Fruit fly (Drosophila melanogaster) whole organism, embryonic: Measurements from ENCODE around the gene CG3348.

ENCODE experiments used
- Blimp-1 ChIP-seq: fragments of 200-800 bp; sonication (Bioruptor generic); optimal IDR thresholded peaks from 3 replicates; lab custom pipeline; 2018; ENCODE audit warnings: missing biosample characterization, missing genetic modification characterization, mild to moderate bottlenecking, moderate library complexity, missing genetic modification reagents
- CG10959 ChIP-seq: fragments of 200-800 bp; sonication (Bioruptor generic); IDR thresholded peaks from 2 replicates; pipeline ENCODE4 v1.3.6; 2022; ENCODE audit warnings: missing biosample characterization, missing genetic modification characterization
- CG11560 ChIP-seq: fragments of 200-800 bp; sonication (Bioruptor generic); IDR thresholded peaks from 3 replicates; pipeline ENCODE4 v1.3.6; 2022; ENCODE audit warnings: missing biosample characterization, missing genetic modification characterization
- CG1233 ChIP-seq: fragments of 200-800 bp; sonication (Bioruptor generic); optimal IDR thresholded peaks from 4 replicates; lab custom pipeline; 2018; ENCODE audit warnings: missing biosample characterization, mild to moderate bottlenecking, missing genetic modification characterization
- CG12769 ChIP-seq: fragments of 200-800 bp; sonication (Bioruptor generic); optimal IDR thresholded peaks from 2 replicates; lab custom pipeline; 2019; ENCODE audit warnings: missing biosample characterization, mild to moderate bottlenecking, missing genetic modification characterization, moderate library complexity
- CG14014 ChIP-seq: fragments of 200-800 bp; sonication (Bioruptor generic); IDR thresholded peaks from 2 replicates; pipeline ENCODE4 v1.3.6; 2022; ENCODE audit warnings: missing biosample characterization, missing genetic modification characterization
- CG14860 ChIP-seq: fragments of 200-800 bp; sonication (Bioruptor generic); IDR thresholded peaks from 3 replicates; pipeline ENCODE4 v1.3.6; 2022; ENCODE audit warnings: missing biosample characterization, missing genetic modification characterization; ENCODE audit not compliant: partially characterized antibody
- CG1603 ChIP-seq: fragments of 200-800 bp; sonication (Bioruptor generic); optimal IDR thresholded peaks from 2 replicates; lab custom pipeline; 2019; ENCODE audit warnings: missing biosample characterization, mild to moderate bottlenecking, missing genetic modification characterization, moderate library complexity
- CG18011 ChIP-seq: fragments of 200-800 bp; sonication (Bioruptor generic); optimal IDR thresholded peaks from 2 replicates; lab custom pipeline; 2017; ENCODE audit warnings: missing biosample characterization, missing genetic modification characterization, mild to moderate bottlenecking, moderate library complexity, missing genotype
- CG31441 ChIP-seq: fragments of 200-800 bp; sonication (Bioruptor generic); IDR thresholded peaks from 2 replicates; pipeline ENCODE4 v1.3.6; 2022; ENCODE audit warnings: missing biosample characterization, missing genetic modification characterization
- CG3838 ChIP-seq: fragments of 200-800 bp; sonication (Bioruptor generic); optimal IDR thresholded peaks from 3 replicates; lab custom pipeline; 2016; ENCODE audit warnings: missing biosample characterization, missing genetic modification characterization
- CG4328 ChIP-seq: fragments of 200-800 bp; sonication (Bioruptor generic); optimal IDR thresholded peaks from 3 replicates; lab custom pipeline; 2017; ENCODE audit warnings: missing biosample characterization, missing genetic modification reagents, missing genetic modification characterization
- CG4404 ChIP-seq: fragments of 200-800 bp; sonication (Bioruptor generic); IDR thresholded peaks from 2 replicates; pipeline ENCODE4 v1.3.6; 2022; ENCODE audit warnings: missing biosample characterization, missing genetic modification characterization
- CG4617 ChIP-seq: fragments of 200-800 bp; sonication (Bioruptor generic); optimal IDR thresholded peaks from 3 replicates; lab custom pipeline; 2016; ENCODE audit warnings: missing biosample characterization, missing genetic modification characterization, borderline replicate concordance
- CG5245 ChIP-seq: fragments of 200-800 bp; sonication (Bioruptor generic); optimal IDR thresholded peaks from 3 replicates; lab custom pipeline; 2016; ENCODE audit warnings: missing biosample characterization, missing genetic modification characterization
- CG6791 ChIP-seq: fragments of 200-800 bp; sonication (Bioruptor generic); IDR thresholded peaks from 3 replicates; pipeline ENCODE4 v1.3.6; 2022; ENCODE audit warnings: missing biosample characterization, missing genetic modification characterization; ENCODE audit not compliant: partially characterized antibody
- CG7745 ChIP-seq: fragments of 200-800 bp; sonication (Bioruptor generic); optimal IDR thresholded peaks from 2 replicates; lab custom pipeline; 2018; ENCODE audit warnings: missing biosample characterization, mild to moderate bottlenecking, missing genetic modification characterization, moderate library complexity
- CG8089 ChIP-seq: fragments of 200-800 bp; sonication (Bioruptor generic); optimal IDR thresholded peaks from 3 replicates; lab custom pipeline; 2016; ENCODE audit warnings: missing biosample characterization, missing genetic modification characterization
- CG8290 ChIP-seq, 3 experiments: fragments of 200-800 bp; sonication (Bioruptor generic); optimal IDR thresholded peaks; 2 replicates each; lab custom pipeline; 2016 to 2019; ENCODE audit warnings: missing biosample characterization in 3 of 3, missing genetic modification characterization in 3 of 3, mild to moderate bottlenecking in 2 of 3, moderate library complexity in 1 of 3
- Drgx ChIP-seq: fragments of 200-800 bp; sonication (Bioruptor generic); IDR thresholded peaks from 2 replicates; pipeline ENCODE4 v1.3.6; 2022; ENCODE audit warnings: missing biosample characterization, missing genetic modification characterization
- Ets97D ChIP-seq: fragments of 200-800 bp; sonication (Bioruptor generic); optimal IDR thresholded peaks from 3 replicates; lab custom pipeline; 2016; ENCODE audit warnings: missing biosample characterization, missing genetic modification characterization
- Fer1 ChIP-seq: fragments of 200-800 bp; sonication (Bioruptor generic); optimal IDR thresholded peaks from 2 replicates; lab custom pipeline; 2017; ENCODE audit warnings: missing biosample characterization, mild to moderate bottlenecking, missing genetic modification characterization
- HLH4C ChIP-seq: fragments of 200-800 bp; sonication (Bioruptor generic); IDR thresholded peaks from 3 replicates; pipeline ENCODE4 v1.3.6; 2022; ENCODE audit warnings: missing biosample characterization, missing genetic modification characterization; ENCODE audit not compliant: partially characterized antibody
- HmgZ ChIP-seq: fragments of 200-800 bp; sonication (Bioruptor generic); optimal IDR thresholded peaks from 2 replicates; lab custom pipeline; 2018; ENCODE audit warnings: missing biosample characterization, mild to moderate bottlenecking, missing genetic modification characterization
- Mes4 ChIP-seq: fragments of 200-800 bp; sonication (Bioruptor generic); optimal IDR thresholded peaks from 2 replicates; lab custom pipeline; 2016; ENCODE audit warnings: missing biosample characterization, missing genetic modification characterization
- NFAT ChIP-seq: fragments of 200-800 bp; sonication (Bioruptor generic); IDR thresholded peaks from 2 replicates; pipeline ENCODE4 v1.3.6; 2022; ENCODE audit warnings: missing biosample characterization, missing genetic modification characterization
- Rx ChIP-seq: fragments of 200-800 bp; sonication (Bioruptor generic); IDR thresholded peaks from 2 replicates; pipeline ENCODE4 v1.3.6; 2022; ENCODE audit warnings: missing biosample characterization, missing genetic modification characterization
- Six4 ChIP-seq: fragments of 200-800 bp; sonication (Bioruptor generic); optimal IDR thresholded peaks from 2 replicates; lab custom pipeline; 2016; ENCODE audit warnings: missing biosample characterization, missing genetic modification characterization
- ase ChIP-seq: fragments of 200-800 bp; sonication (Bioruptor generic); IDR thresholded peaks from 3 replicates; pipeline ENCODE4 v1.3.6; 2022; ENCODE audit warnings: missing biosample characterization, missing genetic modification characterization
- ato ChIP-seq: fragments of 200-800 bp; sonication (Bioruptor generic); IDR thresholded peaks from 2 replicates; pipeline ENCODE4 v1.3.6; 2022; ENCODE audit warnings: missing biosample characterization, missing genetic modification characterization; ENCODE audit not compliant: partially characterized antibody
- bcd ChIP-seq: fragments of 200-800 bp; sonication (Bioruptor generic); optimal IDR thresholded peaks from 2 replicates; lab custom pipeline; 2017; ENCODE audit warnings: missing biosample characterization, mild to moderate bottlenecking, missing genetic modification characterization
- chinmo ChIP-seq: fragments of 200-800 bp; sonication (Bioruptor generic); IDR thresholded peaks from 4 replicates; pipeline ENCODE4 v1.3.6; 2022; ENCODE audit warnings: missing biosample characterization, missing genetic modification characterization; ENCODE audit not compliant: partially characterized antibody
- chn ChIP-seq: fragments of 200-800 bp; sonication (Bioruptor generic); optimal IDR thresholded peaks from 2 replicates; lab custom pipeline; 2016; ENCODE audit warnings: missing biosample characterization, missing genetic modification characterization
- croc ChIP-seq: fragments of 200-800 bp; sonication (Bioruptor generic); conservative IDR thresholded peaks from 3 replicates; pipeline ENCODE4 v1.3.6; 2022; ENCODE audit warnings: missing biosample characterization, missing genetic modification characterization
- cwo ChIP-seq: fragments of 200-800 bp; sonication (Bioruptor generic); optimal IDR thresholded peaks from 3 replicates; lab custom pipeline; 2017; ENCODE audit warnings: missing biosample characterization, missing genetic modification characterization, mild to moderate bottlenecking, moderate library complexity, missing genetic modification reagents
- da ChIP-seq: fragments of 200-800 bp; sonication (Bioruptor generic); optimal IDR thresholded peaks from 2 replicates; lab custom pipeline; 2016; ENCODE audit warnings: missing biosample characterization, missing genetic modification characterization
- dan ChIP-seq: fragments of 200-800 bp; sonication (Bioruptor generic); IDR thresholded peaks from 2 replicates; pipeline ENCODE4 v1.3.6; 2022; ENCODE audit warnings: missing biosample characterization, missing genetic modification characterization
- dpn ChIP-seq, 2 experiments: fragments of 200-800 bp; sonication (Bioruptor generic); optimal IDR thresholded peaks; 3 replicates each; lab custom pipeline; 2016; ENCODE audit warnings: missing biosample characterization in 2 of 2, missing genetic modification characterization in 2 of 2
- fru ChIP-seq: fragments of >200 bp; optimal IDR thresholded peaks from 2 replicates; lab custom pipeline; 2017
- gfzf ChIP-seq: fragments of 200-800 bp; sonication (Bioruptor generic); optimal IDR thresholded peaks from 2 replicates; lab custom pipeline; 2016; ENCODE audit warnings: missing biosample characterization, mild to moderate bottlenecking, missing genetic modification characterization, moderate library complexity
- her ChIP-seq: fragments of 200-800 bp; sonication (Bioruptor generic); optimal IDR thresholded peaks from 2 replicates; lab custom pipeline; 2016; ENCODE audit warnings: missing biosample characterization, missing genetic modification characterization
- pros ChIP-seq: fragments of 200-800 bp; sonication (Bioruptor generic); optimal IDR thresholded peaks from 3 replicates; lab custom pipeline; 2019; ENCODE audit warnings: missing biosample characterization, mild to moderate bottlenecking, missing genetic modification characterization, moderate library complexity
- ranshi ChIP-seq: fragments of 200-800 bp; sonication (Bioruptor generic); IDR thresholded peaks from 2 replicates; pipeline ENCODE4 v1.3.6; 2022; ENCODE audit warnings: missing biosample characterization, missing genetic modification characterization
- run ChIP-seq: fragments of 200-800 bp; sonication (Bioruptor generic); optimal IDR thresholded peaks from 3 replicates; lab custom pipeline; 2018; ENCODE audit warnings: missing biosample characterization, mild to moderate bottlenecking, missing genetic modification characterization
- sim ChIP-seq: fragments of 200-800 bp; sonication (Bioruptor generic); IDR thresholded peaks from 2 replicates; pipeline ENCODE4 v1.3.6; 2022; ENCODE audit warnings: missing biosample characterization, missing genetic modification characterization
- ssp ChIP-seq: fragments of 200-800 bp; sonication (Bioruptor generic); IDR thresholded peaks from 2 replicates; pipeline ENCODE4 v1.3.6; 2022; ENCODE audit warnings: missing biosample characterization, missing genetic modification characterization
- vvl ChIP-seq: fragments of 200-800 bp; sonication (Bioruptor generic); IDR thresholded peaks from 2 replicates; pipeline ENCODE4 v1.3.6; 2022; ENCODE audit warnings: missing biosample characterization, missing genetic modification characterization
- wdn ChIP-seq: fragments of 200-800 bp; sonication (Bioruptor generic); IDR thresholded peaks from 2 replicates; pipeline ENCODE4 v1.3.6; 2022; ENCODE audit warnings: missing biosample characterization, missing genetic modification characterization
- wor ChIP-seq: fragments of 200-800 bp; sonication (Bioruptor generic); IDR thresholded peaks from 2 replicates; pipeline ENCODE4 v1.3.6; 2022; ENCODE audit warnings: missing biosample characterization, missing genetic modification characterization

The CG3348 gene

DNA sequence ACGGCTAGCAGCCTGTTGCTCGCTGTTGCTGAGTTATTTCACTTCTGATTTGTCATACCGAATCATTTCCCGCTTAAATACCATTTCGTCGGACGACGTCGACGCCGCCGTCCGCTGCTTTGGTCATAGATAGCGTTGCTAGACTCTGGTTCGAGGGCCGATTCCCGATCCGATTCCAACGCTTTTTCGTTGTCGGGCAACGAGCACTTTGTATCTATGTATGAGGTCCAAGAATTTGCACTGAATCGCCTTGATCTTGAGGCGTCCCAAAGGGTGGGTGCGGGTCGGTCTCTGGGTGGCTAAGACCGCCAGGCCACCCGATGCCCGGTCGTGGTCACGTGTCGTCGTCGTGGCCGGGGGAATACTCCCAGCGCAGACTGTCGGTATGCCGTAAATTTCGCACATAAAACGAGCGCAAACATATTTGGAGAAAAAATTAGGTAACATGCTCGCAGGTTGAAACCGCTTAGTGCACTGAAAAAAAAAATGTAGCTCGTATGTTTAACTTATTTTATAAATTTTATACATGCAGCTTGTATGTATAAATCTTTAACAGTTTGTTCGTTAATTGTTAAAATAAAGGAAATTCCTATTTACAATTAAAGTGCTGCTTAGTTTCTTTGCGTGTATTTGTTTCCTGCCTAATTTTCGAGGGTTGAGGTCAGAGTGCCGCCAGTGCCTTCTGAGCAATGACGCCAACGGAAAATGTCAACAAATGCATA, at the start of gene CG3348 (continued):
- TF ChIP-seq Six4 (GFP tag; lab: Kevin White, UChicago) = peak; percentile 39
- TF ChIP-seq CG4328 = peak; percentile 15
- TF ChIP-seq HLH4C (GFP tag; lab: Robert Waterston, UW) = no peak
- TF ChIP-seq chinmo = no peak
- no peak for TF ChIP-seq da (GFP tag; lab: Kevin White, UChicago)
- TF ChIP-seq ssp (GFP tag; lab: Robert Waterston, UW) = peak; percentile 64
- peak; percentile 50 for TF ChIP-seq CG5245 (GFP tag; lab: Kevin White, UChicago)
- TF ChIP-seq CG31441 = peak; percentile 59
- TF ChIP-seq ranshi (GFP tag; lab: Robert Waterston, UW) = peak; percentile 79
- TF ChIP-seq CG18011 (GFP tag; lab: Kevin White, UChicago) = peak; percentile 20
- 0 out of 2 replicates have a peak, but pooled peaks have one; percentile 16 for TF ChIP-seq wor (GFP tag; lab: Robert Waterston, UW)
- peak; percentile 84 for TF ChIP-seq Fer1 (GFP tag; lab: Kevin White, UChicago)
- no peak for TF ChIP-seq sim (GFP tag; lab: Robert Waterston, UW)
- TF ChIP-seq fru (lab: Kevin White, UChicago) = no peak
- TF ChIP-seq pros = no peak
- TF ChIP-seq gfzf (GFP tag; lab: Kevin White, UChicago) = no peak
- peak; percentile 61 for TF ChIP-seq CG4404 (GFP tag; lab: Robert Waterston, UW)
- peak; percentile 37 for TF ChIP-seq Drgx
- TF ChIP-seq CG14860 (GFP tag; lab: Robert Waterston, UW) = no peak
- TF ChIP-seq Rx (GFP tag; lab: Robert Waterston, UW) = peak; percentile 24; the same call in 1 of the 2 replicates
- TF ChIP-seq wdn (GFP tag; lab: Robert Waterston, UW) = peak; percentile 71
- TF ChIP-seq Ets97D (GFP tag; lab: Kevin White, UChicago) = peak; percentile 6
- TF ChIP-seq run (tag; lab: Kevin White, UChicago) = no peak
- peak; percentile 61 for TF ChIP-seq CG12769 (tag; lab: Kevin White, UChicago)
- TF ChIP-seq CG3838 = no peak
- TF ChIP-seq bcd (GFP tag; lab: Kevin White, UChicago) = peak; percentile 82
- TF ChIP-seq dpn (GFP tag; optimal IDR thresholded peaks at IDR 0.05; lab: Kevin White, UChicago) = peak; percentile 40 to 52
- TF ChIP-seq her (GFP tag; lab: Kevin White, UChicago) = peak; percentile 42
- TF ChIP-seq ato (GFP tag; lab: Robert Waterston, UW) = no peak
- TF ChIP-seq Mes4 (GFP tag; lab: Kevin White, UChicago) = no peak
- peak; percentile 75 for TF ChIP-seq HmgZ (tag; lab: Kevin White, UChicago)
- TF ChIP-seq croc (GFP tag; lab: Robert Waterston, UW) = peak; percentile 39; the same call in 2 of the 3 replicates
- peak; percentile 77 for TF ChIP-seq CG1233
- TF ChIP-seq cwo (GFP tag; lab: Kevin White, UChicago) = peak; percentile 86
- no peak for TF ChIP-seq CG8089
- TF ChIP-seq CG14014 (GFP tag; lab: Robert Waterston, UW) = peak; percentile 72
- peak; percentile 4 for TF ChIP-seq chn (GFP tag; lab: Kevin White, UChicago)
- no peak for TF ChIP-seq CG4617 (GFP tag; lab: Kevin White, UChicago)
- TF ChIP-seq ase (GFP tag; lab: Robert Waterston, UW) = no peak
- peak; percentile 79 for TF ChIP-seq vvl
- no peak for TF ChIP-seq CG6791 (GFP tag; lab: Robert Waterston, UW)
- TF ChIP-seq NFAT (GFP tag; lab: Robert Waterston, UW) = peak; percentile 69
- no peak for TF ChIP-seq CG7745
- peak; percentile 53; the same call in 1 of the 3 replicates for TF ChIP-seq CG11560 (tag; lab: Robert Waterston, UW)
- TF ChIP-seq Blimp-1 (GFP tag; lab: Kevin White, UChicago) = peak; percentile 66
- TF ChIP-seq CG1603 (tag; lab: Kevin White, UChicago) = peak; percentile 47
- no peak for TF ChIP-seq CG10959 (GFP tag; lab: Robert Waterston, UW)
- no peak for TF ChIP-seq dan (GFP tag; lab: Robert Waterston, UW)
- TF ChIP-seq CG8290 (GFP tag; optimal IDR thresholded peaks at IDR 0.05; lab: Kevin White, UChicago) = no peak
- TF ChIP-seq CG8290 (tag; optimal IDR thresholded peaks at IDR 0.05; lab: Kevin White, UChicago) = no peak
